Worm (Caenorhabditis elegans) whole organism, early embryonic: ENCODE results near the gene nlp-46.

ENCODE experiments used
- B0310.2 ChIP-seq: sonication (generic microtip); optimal IDR thresholded peaks from 2 replicates; lab custom pipeline; 2016; ENCODE audit warnings: mild to moderate bottlenecking, missing genetic modification characterization, missing compliant biosample characterization
- ama-1 ChIP-seq: fragments of 150-350 bp; optimal IDR thresholded peaks from 2 replicates; lab custom pipeline; 2014
- flt-1 ChIP-seq: fragments of 200-800 bp; sonication (Bioruptor generic); IDR thresholded peaks from 2 replicates; pipeline ENCODE4 v1.3.6; 2022; ENCODE audit warnings: missing genetic modification characterization, missing compliant biosample characterization
- tra-4 ChIP-seq: sonication (generic microtip); optimal IDR thresholded peaks from 2 replicates; lab custom pipeline; 2017; ENCODE audit warnings: missing genetic modification characterization, missing compliant biosample characterization

DNA sequence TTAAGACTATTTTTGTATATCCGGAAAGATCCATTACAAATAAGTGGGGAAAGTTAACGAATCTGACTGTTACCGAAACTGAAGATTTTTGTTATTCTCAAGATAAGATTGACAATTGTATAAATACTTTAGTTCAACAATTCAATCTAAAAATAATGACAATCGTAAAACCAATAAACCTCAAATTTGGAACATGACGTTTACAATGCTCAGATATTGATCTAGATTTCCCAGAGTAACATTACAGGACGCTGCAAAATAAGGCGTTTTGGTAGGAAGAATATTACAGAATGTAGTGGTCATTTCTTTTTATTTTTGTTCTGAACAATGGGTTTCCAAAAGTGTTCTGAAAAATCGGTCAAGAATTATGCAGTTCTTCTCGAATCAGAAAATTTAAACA is 20.7 kb upstream of the nlp-46 start, which contains the start of gene F45D3.1:
- TF ChIP-seq ama-1 (lab: Kevin White, UChicago) (no peak), tra-4 (tag; lab: Kevin White, UChicago) (no peak), flt-1 (no peak), B0310.2 (tag; lab: Kevin White, UChicago) (no peak)
